Fruit fly (Drosophila melanogaster) whole organism, embryonic: Measurements from ENCODE around the gene cue.

Source experiments
- C15 ChIP-seq: fragments of 200-800 bp; sonication (Bioruptor generic); IDR thresholded peaks from 3 replicates; pipeline ENCODE4 v1.3.6; 2022; ENCODE audit warnings: missing biosample characterization, missing genetic modification characterization
- CG10462 ChIP-seq: fragments of 200-800 bp; sonication (Bioruptor generic); optimal IDR thresholded peaks from 2 replicates; lab custom pipeline; 2016; ENCODE audit warnings: missing biosample characterization, missing genetic modification characterization
- CG11398 ChIP-seq: fragments of 200-800 bp; sonication (Bioruptor generic); optimal IDR thresholded peaks from 2 replicates; lab custom pipeline; 2016; ENCODE audit warnings: missing biosample characterization, missing genetic modification characterization
- CG12155 ChIP-seq: fragments of 200-800 bp; sonication (Bioruptor generic); optimal IDR thresholded peaks from 3 replicates; lab custom pipeline; 2016; ENCODE audit warnings: missing biosample characterization, missing genetic modification characterization
- CG12236 ChIP-seq: fragments of 200-800 bp; sonication (Bioruptor generic); optimal IDR thresholded peaks from 2 replicates; lab custom pipeline; 2016; ENCODE audit warnings: missing biosample characterization, missing genetic modification characterization
- CG15269 ChIP-seq: fragments of 200-800 bp; sonication (Bioruptor generic); optimal IDR thresholded peaks from 2 replicates; lab custom pipeline; 2018; ENCODE audit warnings: missing biosample characterization, mild to moderate bottlenecking, missing genetic modification characterization, moderate library complexity
- CG15514 ChIP-seq: fragments of 200-800 bp; sonication (Bioruptor generic); optimal IDR thresholded peaks from 3 replicates; lab custom pipeline; 2017; ENCODE audit warnings: missing biosample characterization, missing genetic modification characterization, mild to moderate bottlenecking, moderate library complexity, missing genetic modification reagents
- CG1647 ChIP-seq: fragments of 200-800 bp; sonication (Bioruptor generic); optimal IDR thresholded peaks from 3 replicates; lab custom pipeline; 2016; ENCODE audit warnings: missing biosample characterization, missing genetic modification characterization
- CG17912 ChIP-seq: fragments of 200-800 bp; sonication (Bioruptor generic); optimal IDR thresholded peaks from 2 replicates; lab custom pipeline; 2018; ENCODE audit warnings: missing biosample characterization, mild to moderate bottlenecking, missing genetic modification characterization
- CG30020 ChIP-seq: fragments of 200-800 bp; optimal IDR thresholded peaks from 2 replicates; lab custom pipeline; 2019; ENCODE audit warnings: missing biosample characterization, mild to moderate bottlenecking, missing genetic modification characterization, moderate library complexity
- CG31365 ChIP-seq: fragments of 200-800 bp; sonication (Bioruptor generic); optimal IDR thresholded peaks from 2 replicates; lab custom pipeline; 2018; ENCODE audit warnings: missing biosample characterization, mild to moderate bottlenecking, missing genetic modification characterization
- CG34376 ChIP-seq: fragments of 200-800 bp; sonication (Bioruptor generic); optimal IDR thresholded peaks from 2 replicates; lab custom pipeline; 2018; ENCODE audit warnings: missing biosample characterization, mild to moderate bottlenecking, missing genetic modification characterization
- CG34422 ChIP-seq: fragments of 200-800 bp; sonication (Bioruptor generic); IDR thresholded peaks from 3 replicates; pipeline ENCODE4 v1.3.6; 2022; ENCODE audit warnings: missing biosample characterization, missing genetic modification characterization
- CG4707 ChIP-seq: fragments of 200-800 bp; sonication (Bioruptor generic); optimal IDR thresholded peaks from 2 replicates; lab custom pipeline; 2018; ENCODE audit warnings: missing biosample characterization, mild to moderate bottlenecking, missing genetic modification characterization, moderate library complexity
- CG6654 ChIP-seq: fragments of 200-800 bp; sonication (Bioruptor generic); optimal IDR thresholded peaks from 2 replicates; lab custom pipeline; 2017; ENCODE audit warnings: missing biosample characterization, mild to moderate bottlenecking, missing genetic modification characterization
- CG6683 ChIP-seq: fragments of 200-800 bp; sonication (Bioruptor generic); optimal IDR thresholded peaks from 2 replicates; lab custom pipeline; 2017; ENCODE audit warnings: missing biosample characterization, mild to moderate bottlenecking, missing genetic modification characterization, missing genetic modification reagents
- CG7786 ChIP-seq: fragments of 200-800 bp; sonication (Bioruptor generic); optimal IDR thresholded peaks from 2 replicates; lab custom pipeline; 2016; ENCODE audit warnings: missing biosample characterization, missing genetic modification characterization
- CG9609 ChIP-seq: fragments of 200-800 bp; sonication (Bioruptor generic); optimal IDR thresholded peaks from 3 replicates; lab custom pipeline; 2016; ENCODE audit warnings: missing biosample characterization, missing genetic modification characterization
- Camta ChIP-seq: fragments of 200-800 bp; sonication (Bioruptor generic); optimal IDR thresholded peaks from 2 replicates; lab custom pipeline; 2016; ENCODE audit warnings: missing biosample characterization, missing genetic modification characterization
- D ChIP-seq, 2 experiments: fragments of 200-800 bp in 1 of 2; fragments of >200 bp in 1 of 2; sonication (Bioruptor generic) in 1 of 2; optimal IDR thresholded peaks; 2 replicates in 1 of 2; 3 replicates in 1 of 2; lab custom pipeline; 2017; ENCODE audit warnings: mild to moderate bottlenecking in 1 of 2, missing biosample characterization in 1 of 2, missing genetic modification characterization in 1 of 2, missing genetic modification reagents in 1 of 2
- D19B ChIP-seq: fragments of 200-800 bp; sonication (Bioruptor generic); optimal IDR thresholded peaks from 2 replicates; lab custom pipeline; 2017; ENCODE audit warnings: missing biosample characterization, mild to moderate bottlenecking, missing genetic modification characterization
- Deaf1 ChIP-seq: fragments of 200-800 bp; optimal IDR thresholded peaks from 3 replicates; lab custom pipeline; 2019; ENCODE audit warnings: missing biosample characterization, mild to moderate bottlenecking, missing genetic modification characterization, moderate library complexity
- Dip2 ChIP-seq: fragments of 200-800 bp; sonication (Bioruptor generic); IDR thresholded peaks from 2 replicates; pipeline ENCODE4 v1.3.6; 2022; ENCODE audit warnings: missing biosample characterization, missing genetic modification characterization
- Dip3 ChIP-seq: fragments of 200-800 bp; sonication (Bioruptor generic); optimal IDR thresholded peaks from 3 replicates; lab custom pipeline; 2016; ENCODE audit warnings: missing biosample characterization, missing genetic modification characterization
- HLH54F ChIP-seq: fragments of 200-800 bp; sonication (Bioruptor generic); optimal IDR thresholded peaks from 3 replicates; lab custom pipeline; 2016; ENCODE audit warnings: missing biosample characterization, missing genetic modification characterization
- Hr51 ChIP-seq, 2 experiments: fragments of 200-800 bp; sonication (Bioruptor generic); optimal IDR thresholded peaks; 2 replicates in 1 of 2; 3 replicates in 1 of 2; lab custom pipeline; 2016 to 2018; ENCODE audit warnings: missing biosample characterization in 2 of 2, missing genetic modification characterization in 2 of 2, mild to moderate bottlenecking in 1 of 2, moderate library complexity in 1 of 2
- Hsf ChIP-seq: fragments of 200-800 bp; sonication (Bioruptor generic); optimal IDR thresholded peaks from 3 replicates; lab custom pipeline; 2016; ENCODE audit warnings: missing biosample characterization, missing genetic modification characterization
- Lim3 ChIP-seq: fragments of 200-800 bp; sonication (Bioruptor generic); IDR thresholded peaks from 2 replicates; pipeline ENCODE4 v1.3.6; 2022; ENCODE audit warnings: missing biosample characterization, missing genetic modification characterization
- Mrtf ChIP-seq: fragments of 200-800 bp; sonication (Bioruptor generic); IDR thresholded peaks from 3 replicates; pipeline ENCODE4 v1.3.6; 2022; ENCODE audit warnings: missing biosample characterization, missing genetic modification characterization
- Nf-YA ChIP-seq: fragments of 200-800 bp; sonication (Bioruptor generic); IDR thresholded peaks from 2 replicates; pipeline ENCODE4 v1.3.6; 2022; ENCODE audit warnings: missing biosample characterization, missing genetic modification characterization
- Ravus ChIP-seq: fragments of 200-800 bp; sonication (Bioruptor generic); IDR thresholded peaks from 2 replicates; pipeline ENCODE4 v1.3.6; 2022; ENCODE audit warnings: missing biosample characterization, missing genetic modification characterization
- Usf ChIP-seq: fragments of 200-800 bp; sonication (Bioruptor generic); optimal IDR thresholded peaks from 2 replicates; lab custom pipeline; 2017; ENCODE audit warnings: missing genotype, missing biosample characterization, missing genetic modification characterization
- Vsx1 ChIP-seq: fragments of 200-800 bp; sonication (Bioruptor generic); optimal IDR thresholded peaks from 2 replicates; lab custom pipeline; 2017; ENCODE audit warnings: missing biosample characterization, mild to moderate bottlenecking, missing genetic modification characterization, missing genetic modification reagents
- Xrp1 ChIP-seq: fragments of 200-800 bp; sonication (Bioruptor generic); IDR thresholded peaks from 2 replicates; pipeline ENCODE4 v1.3.6; 2022; ENCODE audit warnings: missing biosample characterization, missing genetic modification characterization
- ab ChIP-seq: fragments of 200-800 bp; sonication (Bioruptor generic); optimal IDR thresholded peaks from 2 replicates; lab custom pipeline; 2016; ENCODE audit warnings: missing biosample characterization, missing genetic modification characterization
- bigmax ChIP-seq: fragments of 200-800 bp; sonication (Bioruptor generic); optimal IDR thresholded peaks from 2 replicates; lab custom pipeline; 2018; ENCODE audit warnings: missing biosample characterization, mild to moderate bottlenecking, missing genetic modification characterization
- cas ChIP-seq: fragments of 200-800 bp; sonication (Bioruptor generic); IDR thresholded peaks from 2 replicates; pipeline ENCODE4 v1.3.6; 2022; ENCODE audit warnings: missing biosample characterization, missing genetic modification characterization
- chif ChIP-seq, 2 experiments: fragments of 200-800 bp; sonication (Bioruptor generic); optimal IDR thresholded peaks; 3 replicates each; lab custom pipeline; 2016; ENCODE audit warnings: missing biosample characterization in 2 of 2, missing genetic modification characterization in 2 of 2
- crc ChIP-seq: fragments of 200-800 bp; sonication (Bioruptor generic); optimal IDR thresholded peaks from 2 replicates; lab custom pipeline; 2016; ENCODE audit warnings: missing biosample characterization, missing genetic modification characterization
- crp ChIP-seq, 2 experiments: fragments of 200-800 bp; sonication (Bioruptor generic); optimal IDR thresholded peaks; 2 replicates in 1 of 2; 3 replicates in 1 of 2; lab custom pipeline; 2017; ENCODE audit warnings: missing biosample characterization in 2 of 2, missing genetic modification characterization in 2 of 2, mild to moderate bottlenecking in 1 of 2, moderate library complexity in 1 of 2
- en ChIP-seq: fragments of 200-800 bp; sonication (Bioruptor generic); optimal IDR thresholded peaks from 2 replicates; lab custom pipeline; 2016; ENCODE audit warnings: missing biosample characterization, missing genetic modification characterization
- fd96Cb ChIP-seq: fragments of 200-800 bp; sonication (Bioruptor generic); optimal IDR thresholded peaks from 2 replicates; lab custom pipeline; 2018; ENCODE audit warnings: missing biosample characterization, mild to moderate bottlenecking, missing genetic modification characterization, moderate library complexity
- klu ChIP-seq: fragments of 200-800 bp; sonication (Bioruptor generic); IDR thresholded peaks from 2 replicates; pipeline ENCODE4 v1.3.6; 2022; ENCODE audit warnings: missing biosample characterization, missing genetic modification characterization
- lab ChIP-seq: fragments of 200-800 bp; sonication (Bioruptor generic); optimal IDR thresholded peaks from 3 replicates; lab custom pipeline; 2017; ENCODE audit warnings: missing biosample characterization, missing genetic modification characterization, mild to moderate bottlenecking, moderate library complexity, missing genetic modification reagents
- nmo ChIP-seq: fragments of 200-800 bp; sonication (Bioruptor generic); optimal IDR thresholded peaks from 2 replicates; lab custom pipeline; 2018; ENCODE audit warnings: missing biosample characterization, mild to moderate bottlenecking, missing genetic modification characterization, moderate library complexity
- rib ChIP-seq: fragments of 200-800 bp; sonication (Bioruptor generic); IDR thresholded peaks from 2 replicates; pipeline ENCODE4 v1.3.6; 2022; ENCODE audit warnings: missing biosample characterization, missing genetic modification characterization
- scrt ChIP-seq: fragments of 200-800 bp; sonication (Bioruptor generic); optimal IDR thresholded peaks from 2 replicates; lab custom pipeline; 2018; ENCODE audit warnings: missing biosample characterization, mild to moderate bottlenecking, missing genetic modification characterization, moderate library complexity
- sisA ChIP-seq: fragments of 200-800 bp; sonication (Bioruptor generic); IDR thresholded peaks from 2 replicates; pipeline ENCODE4 v1.3.6; 2022; ENCODE audit warnings: missing biosample characterization, missing genetic modification characterization
- tup ChIP-seq: fragments of 200-800 bp; sonication (Bioruptor generic); optimal IDR thresholded peaks from 2 replicates; lab custom pipeline; 2016; ENCODE audit warnings: missing biosample characterization, mild to moderate bottlenecking, missing genetic modification characterization, moderate library complexity

The cue gene

dm6 chr3L:1517274-1518047 is 390 bp upstream of the cue start (continued):
- peak; percentile 16 for TF ChIP-seq Deaf1 (tag; lab: Kevin White, UChicago)
- TF ChIP-seq CG30020 = peak; percentile 67
- TF ChIP-seq fd96Cb (tag; lab: Kevin White, UChicago) = no peak
- peak; percentile 0 for TF ChIP-seq D19B
- peak; percentile 32; the same call in 1 of the 2 replicates for TF ChIP-seq Xrp1
- TF ChIP-seq Mrtf (GFP tag; lab: Robert Waterston, UW) = no peak
- TF ChIP-seq CG9609 (GFP tag; lab: Kevin White, UChicago) = peak; percentile 62
- TF ChIP-seq CG15269 (tag; lab: Kevin White, UChicago) = no peak
- TF ChIP-seq nmo (GFP tag; lab: Kevin White, UChicago) = peak; percentile 51
- TF ChIP-seq CG17912 (GFP tag; lab: Kevin White, UChicago) = no peak
- peak; percentile 23 for TF ChIP-seq CG4707 (GFP tag; lab: Kevin White, UChicago)
- peak in 1 of 2 experiments; percentile 67 for TF ChIP-seq Hr51 (GFP tag; optimal IDR thresholded peaks at IDR 0.05; lab: Kevin White, UChicago)
- peak; percentile 16 for TF ChIP-seq CG11398 (GFP tag; lab: Kevin White, UChicago)
- no peak for TF ChIP-seq bigmax (GFP tag; lab: Kevin White, UChicago)
- TF ChIP-seq rib (GFP tag; lab: Robert Waterston, UW) = no peak
- peak; percentile 87 for TF ChIP-seq CG7786 (GFP tag; lab: Kevin White, UChicago)
- TF ChIP-seq CG12155 (GFP tag; lab: Kevin White, UChicago) = peak; percentile 73
- no peak for TF ChIP-seq D (optimal IDR thresholded peaks at IDR 0.05; lab: Kevin White, UChicago)
- TF ChIP-seq D (GFP tag; optimal IDR thresholded peaks at IDR 0.05; lab: Kevin White, UChicago) = no peak
- peak; percentile 50 to 70 for TF ChIP-seq chif (GFP tag; optimal IDR thresholded peaks at IDR 0.05; lab: Kevin White, UChicago)
- no peak for TF ChIP-seq Dip2 (GFP tag; lab: Robert Waterston, UW)
- TF ChIP-seq Camta = peak; percentile 61
- peak; percentile 77 for TF ChIP-seq Hsf (GFP tag; lab: Kevin White, UChicago)
- TF ChIP-seq Lim3 (GFP tag; lab: Robert Waterston, UW) = no peak
- peak; percentile 93 for TF ChIP-seq CG15514
- TF ChIP-seq CG1647 (GFP tag; lab: Kevin White, UChicago) = peak; percentile 64
- peak; percentile 73 to 95 for TF ChIP-seq crp (GFP tag; optimal IDR thresholded peaks at IDR 0.05; lab: Kevin White, UChicago)
- peak; percentile 24 for TF ChIP-seq en (GFP tag; lab: Kevin White, UChicago)
- TF ChIP-seq sisA (GFP tag; lab: Robert Waterston, UW) = peak; percentile 71
- peak; percentile 73 for TF ChIP-seq HLH54F (GFP tag; lab: Kevin White, UChicago)
- no peak for TF ChIP-seq Ravus (GFP tag; lab: Robert Waterston, UW)
- peak; percentile 5 for TF ChIP-seq ab (GFP tag; lab: Kevin White, UChicago)
- TF ChIP-seq CG12236 (GFP tag; lab: Kevin White, UChicago) = peak; percentile 19
- TF ChIP-seq Usf (GFP tag; lab: Kevin White, UChicago) = peak; percentile 4
- no peak for TF ChIP-seq Nf-YA (GFP tag; lab: Robert Waterston, UW)
- TF ChIP-seq CG34376 (GFP tag; lab: Kevin White, UChicago) = no peak
- TF ChIP-seq Dip3 (GFP tag; lab: Kevin White, UChicago) = peak; percentile 75
- no peak for TF ChIP-seq C15 (GFP tag; lab: Robert Waterston, UW)
- TF ChIP-seq crc (GFP tag; lab: Kevin White, UChicago) = peak; percentile 30
- TF ChIP-seq klu (GFP tag; lab: Robert Waterston, UW) = peak; percentile 55; the same call in 1 of the 2 replicates
- peak; percentile 84 for TF ChIP-seq Vsx1 (GFP tag; lab: Kevin White, UChicago)
- TF ChIP-seq CG6683 (GFP tag; lab: Kevin White, UChicago) = no peak
- no peak for TF ChIP-seq CG6654 (GFP tag; lab: Kevin White, UChicago)
- TF ChIP-seq CG31365 (tag; lab: Kevin White, UChicago) = no peak
- TF ChIP-seq scrt (GFP tag; lab: Kevin White, UChicago) = no peak
- peak; percentile 61 for TF ChIP-seq lab
- peak; percentile 51; the same call in 1 of the 3 replicates for TF ChIP-seq CG34422 (GFP tag; lab: Robert Waterston, UW)
- TF ChIP-seq CG10462 (GFP tag; lab: Kevin White, UChicago) = peak; percentile 51
- peak; percentile 59 for TF ChIP-seq tup (GFP tag; lab: Kevin White, UChicago)
- no peak for TF ChIP-seq cas (GFP tag; lab: Robert Waterston, UW)
